Worm (Caenorhabditis elegans): ENCODE results near the gene srh-192.

DNA sequence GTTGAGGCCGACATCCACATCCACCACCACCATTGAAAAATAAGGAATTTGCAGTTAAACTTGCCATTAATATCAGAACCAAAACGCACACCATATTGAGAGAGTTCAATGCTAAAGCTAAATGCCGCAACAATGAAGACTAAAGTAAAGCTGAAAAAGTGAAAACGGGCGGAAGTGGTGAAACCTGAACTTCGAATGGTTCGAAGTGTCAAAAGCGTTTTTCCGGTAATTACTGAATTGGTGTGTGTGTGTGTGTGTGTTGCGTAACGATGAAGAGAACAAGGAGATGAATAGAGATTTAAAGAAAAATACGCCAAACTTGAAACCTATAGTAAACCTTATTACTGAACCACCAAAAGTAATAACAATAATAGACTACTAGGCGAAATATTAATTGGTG lies 49.6 kb upstream of the srh-192 start, which contains the start of gene grl-13:
- no peak for TF ChIP-seq pha-4 (tag; optimal IDR thresholded peaks at IDR 0.05)
- TF ChIP-seq sptf-2 (GFP tag; optimal IDR thresholded peaks at IDR 0.05): no peak
- no peak for TF ChIP-seq attf-3 (GFP tag; conservative IDR thresholded peaks at IDR 0.05)
- no peak for TF ChIP-seq him-1 (tag; optimal IDR thresholded peaks at IDR 0.05)
- TF ChIP-seq unc-62 (GFP tag; optimal IDR thresholded peaks at IDR 0.05): no peak
- no peak for TF ChIP-seq bed-2 (GFP tag; IDR thresholded peaks at IDR 0.05)

Measured in whole organism, young adult.